Worm (Caenorhabditis elegans): ENCODE data around the gene nhr-211.

Gene nhr-211

ce11 chrV:502803-503273, 16.1 kb downstream of the nhr-211 start, which contains the start of gene T01G6.10:
T01G6.10 (minus strand) TSS chrV:503223.
- no peak for TF ChIP-seq unc-62 (GFP tag; optimal IDR thresholded peaks at IDR 0.05)

ce11 chrV:503728-504127, 16.9 kb downstream of the nhr-211 start, which contains the start of gene srlf-35:
srlf-35 (plus strand) TSS chrV:504028.
- TF ChIP-seq unc-62 (GFP tag; optimal IDR thresholded peaks at IDR 0.05), result no peak

- TF ChIP-seq unc-62 (GFP tag; optimal IDR thresholded peaks at IDR 0.05), result no peak
Observed at ce11 chrV:505191-505590, 18.4 kb downstream of the nhr-211 start, which contains the start of gene srlf-19. srlf-19 (plus strand) TSS chrV:505491.

- no peak for TF ChIP-seq unc-62 (GFP tag; optimal IDR thresholded peaks at IDR 0.05)
Observed at ce11 chrV:512420-512819, 25.6 kb downstream of the nhr-211 start, which contains the start of gene srh-37. srh-37 (minus strand) TSS chrV:512520.

- TF ChIP-seq unc-62 (GFP tag; optimal IDR thresholded peaks at IDR 0.05), result no peak
Observed at ce11 chrV:519445-519844, 32.7 kb downstream of the nhr-211 start, which contains the start of gene nhr-210. nhr-210 (minus strand) TSS chrV:519545.

DNA sequence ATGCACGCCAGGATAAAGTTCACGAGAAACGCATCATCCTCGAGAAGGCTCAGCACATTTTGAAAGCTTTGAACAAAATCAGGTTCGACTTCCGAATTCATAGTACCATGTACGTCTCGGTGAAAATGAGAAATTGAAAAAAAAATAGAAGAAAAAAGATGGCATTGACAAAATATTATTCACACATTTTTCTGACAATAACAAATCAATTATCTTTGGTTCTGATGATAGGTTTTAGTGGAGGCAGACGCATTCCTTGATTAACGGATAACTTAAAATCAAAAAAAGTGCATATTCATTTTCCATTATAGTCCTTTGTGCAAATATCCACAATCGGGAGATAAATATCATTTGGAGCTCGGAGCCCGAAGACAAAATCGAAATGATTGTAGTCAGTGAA, 34.7 kb downstream of the nhr-211 start, which contains the start of gene srw-107:
Gene srw-107, minus strand, starts transcription at position 101 of the 400 bp plus-strand sequence.
- TF ChIP-seq unc-62 (GFP tag; optimal IDR thresholded peaks at IDR 0.05), result no peak

DNA sequence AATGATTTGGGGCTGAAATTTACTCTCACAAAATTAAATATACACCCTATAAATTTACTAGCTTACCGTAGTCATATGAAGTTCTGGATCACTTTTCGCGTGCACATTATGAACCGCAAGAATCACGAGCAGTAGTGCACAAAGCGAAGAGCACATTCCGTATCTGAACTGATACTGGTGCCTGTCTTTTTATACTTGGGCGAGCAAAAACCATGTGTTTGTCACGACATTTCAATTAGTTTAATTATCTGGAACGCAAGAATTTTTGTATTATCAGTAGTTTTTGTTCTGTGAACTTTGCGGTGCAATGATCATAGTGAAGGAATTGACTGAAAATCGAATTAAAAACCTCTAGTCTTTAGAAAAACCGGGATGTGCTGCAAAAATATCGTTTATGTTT, 37.3 kb downstream of the nhr-211 start, which contains the start of gene lipl-3:
Gene lipl-3, minus strand, starts transcription at position 161 of the 400 bp plus-strand sequence.
- no peak for TF ChIP-seq unc-62 (GFP tag; optimal IDR thresholded peaks at IDR 0.05)

DNA sequence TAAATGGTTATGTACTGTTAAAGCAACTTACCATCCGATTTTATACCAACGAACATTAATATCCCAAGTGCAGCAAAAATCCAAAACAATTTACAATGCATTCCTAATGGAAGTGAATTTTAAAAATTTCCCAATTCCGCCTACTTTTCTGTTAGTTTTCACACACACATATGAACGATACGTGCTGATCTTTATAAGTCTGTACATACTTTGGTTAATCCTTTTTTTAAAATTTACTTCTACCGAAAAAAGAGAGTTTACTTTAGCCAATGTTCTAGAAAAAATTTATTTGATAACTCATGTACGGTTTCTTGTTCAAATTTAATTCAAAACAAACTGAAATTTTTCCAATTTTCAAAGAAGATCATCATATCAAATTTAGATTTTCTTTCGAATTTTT, 38.3 kb downstream of the nhr-211 start, which contains the start of gene R11G11.16:
Gene R11G11.16, minus strand, starts transcription at position 101 of the 400 bp plus-strand sequence.
- no peak for TF ChIP-seq unc-62 (GFP tag; optimal IDR thresholded peaks at IDR 0.05)

ce11 chrV:527602-528001, 40.8 kb downstream of the nhr-211 start, which contains the start of gene srw-108:
srw-108 (plus strand) TSS chrV:527902.
- TF ChIP-seq unc-62 (GFP tag; optimal IDR thresholded peaks at IDR 0.05), result no peak

DNA sequence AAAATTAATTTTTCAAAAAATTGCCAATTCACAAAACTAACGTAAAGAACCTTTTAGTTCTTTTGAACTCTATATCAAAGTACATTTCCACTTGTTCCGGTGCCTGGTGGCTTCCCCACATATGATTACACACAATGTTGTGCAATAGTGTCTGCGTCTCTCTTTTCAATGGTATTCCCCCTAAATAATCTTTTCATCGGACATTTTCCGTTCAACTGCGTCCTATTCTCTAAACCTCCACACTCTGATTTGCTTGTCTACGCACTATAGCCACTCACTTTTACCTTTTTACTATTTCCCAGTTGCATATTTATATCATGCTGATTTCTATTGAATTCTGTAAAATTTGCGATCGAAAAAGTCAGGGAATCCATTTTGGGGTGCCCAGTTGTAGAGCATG, 45.3 kb downstream of the nhr-211 start, which contains the start of gene nhr-58:
Gene nhr-58, plus strand, starts transcription at position 214 of the 400 bp plus-strand sequence.
- TF ChIP-seq unc-62 (GFP tag; optimal IDR thresholded peaks at IDR 0.05), result no peak

DNA sequence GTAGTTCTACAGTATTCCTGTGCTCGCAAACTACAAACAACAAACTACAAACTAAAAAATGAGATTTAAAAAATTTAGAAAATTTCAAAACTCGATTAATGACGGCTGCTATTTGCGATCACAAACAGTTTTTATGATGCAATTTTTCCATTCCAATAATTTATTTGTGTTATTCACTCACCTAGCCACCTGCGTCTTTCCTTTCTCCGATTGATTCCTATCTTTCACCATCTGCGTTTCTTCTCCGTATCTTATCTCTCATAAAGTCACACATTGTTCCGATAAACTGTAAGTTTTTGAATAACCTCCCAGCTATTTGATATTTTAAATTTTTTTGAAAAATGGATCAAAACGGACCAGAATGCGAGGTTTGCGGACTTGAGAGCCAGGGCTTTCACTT, 47.4 kb downstream of the nhr-211 start, which contains the start of gene nhr-132:
Gene nhr-132, plus strand, starts transcription at position 271 of the 400 bp plus-strand sequence.
- no peak for TF ChIP-seq unc-62 (GFP tag; optimal IDR thresholded peaks at IDR 0.05)

DNA sequence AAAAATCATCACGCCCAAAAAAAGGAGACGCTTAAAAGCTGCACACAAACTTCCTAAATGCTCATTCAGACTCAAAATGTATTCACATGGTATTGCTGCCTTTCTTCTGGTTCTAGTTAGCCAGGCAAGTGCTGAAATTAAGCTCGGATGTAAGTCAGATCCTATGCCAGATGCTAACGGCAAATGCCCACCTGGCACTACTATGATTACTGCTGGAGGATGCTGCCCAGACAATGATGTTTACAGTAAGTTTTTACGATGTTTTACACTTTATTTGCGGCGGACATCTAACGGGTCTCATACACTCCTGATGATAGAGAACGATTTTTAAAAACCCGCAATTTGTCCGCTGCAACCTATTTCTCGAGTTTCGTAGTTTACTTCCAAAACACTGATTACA, 49.8 kb downstream of the nhr-211 start, which contains the start of gene C14C6.5:
Gene C14C6.5, plus strand, starts transcription at position 58 of the 400 bp plus-strand sequence.
- no peak for TF ChIP-seq unc-62 (GFP tag; optimal IDR thresholded peaks at IDR 0.05)
